Fruit fly (Drosophila melanogaster) Kc167 (cell line): ENCODE results near the gene CG16789.

Experiments used
- Myc ChIP-seq: fragments of >200 bp; optimal IDR thresholded peaks from 2 replicates; lab custom pipeline; 2017; ENCODE audit warnings: missing external identifiers
- Sin3A ChIP-seq: fragments of >200 bp; optimal IDR thresholded peaks from 2 replicates; lab custom pipeline; 2018; ENCODE audit warnings: missing external identifiers
- h ChIP-seq: fragments of >200 bp; optimal IDR thresholded peaks from 3 replicates; lab custom pipeline; 2018; ENCODE audit warnings: missing external identifiers
- insv ChIP-seq: fragments of >200 bp; optimal IDR thresholded peaks from 3 replicates; lab custom pipeline; 2018; ENCODE audit warnings: missing external identifiers
- psq ChIP-seq: fragments of >200 bp; optimal IDR thresholded peaks from 2 replicates; lab custom pipeline; 2017; ENCODE audit warnings: missing external identifiers
- ttk ChIP-seq: sonication (Bioruptor generic); optimal IDR thresholded peaks from 2 replicates; lab custom pipeline; 2017; ENCODE audit warnings: missing external identifiers

CG16789 gene

DNA sequence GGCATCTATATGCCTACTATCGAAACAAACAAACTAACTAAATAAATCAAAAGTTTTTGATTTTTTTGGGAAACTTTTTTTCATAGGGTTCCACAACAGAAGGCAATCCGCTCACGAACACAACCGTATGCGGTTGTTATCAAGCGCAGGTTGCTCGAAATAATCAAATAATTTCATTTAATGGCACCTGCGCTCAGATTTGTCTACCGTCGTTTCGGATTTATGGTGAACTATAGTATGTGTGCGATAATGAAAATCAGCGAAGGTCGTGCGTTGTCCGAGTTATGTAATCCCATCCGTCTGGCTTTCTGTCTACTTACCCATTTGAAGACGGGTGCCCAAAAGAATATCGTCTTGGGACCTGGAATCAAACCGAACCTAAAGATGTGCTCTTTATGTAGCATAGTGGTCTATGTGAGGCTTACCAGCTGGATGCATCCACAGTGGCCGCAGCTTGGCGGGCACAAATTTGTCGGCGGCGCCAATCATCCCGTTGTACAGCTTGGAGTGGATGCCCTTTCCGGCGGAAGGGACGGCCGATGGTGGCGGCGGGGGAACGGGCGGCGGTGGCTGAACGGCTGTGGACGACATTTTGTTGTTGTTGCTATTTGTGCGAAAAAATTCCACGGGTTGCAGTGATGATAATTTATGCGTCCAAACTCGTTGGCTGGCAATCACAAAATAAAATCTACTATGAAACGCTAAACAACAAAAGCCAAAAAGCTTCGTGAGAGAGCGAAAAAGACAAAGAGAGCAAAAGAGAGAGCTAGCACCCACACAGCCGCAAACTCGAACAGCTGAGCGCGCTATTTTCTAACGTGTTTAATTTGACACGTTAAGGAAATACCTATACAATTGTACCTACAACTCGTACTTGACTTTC lies 7.2 kb downstream of the CG16789 start:
- TF ChIP-seq insv (lab: Kevin White, UChicago) (no peak), Myc (no peak), ttk (lab: Kevin White, UChicago) (no peak), psq (lab: Kevin White, UChicago) (no peak), Sin3A (lab: Kevin White, UChicago) (no peak), h (lab: Kevin White, UChicago) (no peak)

DNA sequence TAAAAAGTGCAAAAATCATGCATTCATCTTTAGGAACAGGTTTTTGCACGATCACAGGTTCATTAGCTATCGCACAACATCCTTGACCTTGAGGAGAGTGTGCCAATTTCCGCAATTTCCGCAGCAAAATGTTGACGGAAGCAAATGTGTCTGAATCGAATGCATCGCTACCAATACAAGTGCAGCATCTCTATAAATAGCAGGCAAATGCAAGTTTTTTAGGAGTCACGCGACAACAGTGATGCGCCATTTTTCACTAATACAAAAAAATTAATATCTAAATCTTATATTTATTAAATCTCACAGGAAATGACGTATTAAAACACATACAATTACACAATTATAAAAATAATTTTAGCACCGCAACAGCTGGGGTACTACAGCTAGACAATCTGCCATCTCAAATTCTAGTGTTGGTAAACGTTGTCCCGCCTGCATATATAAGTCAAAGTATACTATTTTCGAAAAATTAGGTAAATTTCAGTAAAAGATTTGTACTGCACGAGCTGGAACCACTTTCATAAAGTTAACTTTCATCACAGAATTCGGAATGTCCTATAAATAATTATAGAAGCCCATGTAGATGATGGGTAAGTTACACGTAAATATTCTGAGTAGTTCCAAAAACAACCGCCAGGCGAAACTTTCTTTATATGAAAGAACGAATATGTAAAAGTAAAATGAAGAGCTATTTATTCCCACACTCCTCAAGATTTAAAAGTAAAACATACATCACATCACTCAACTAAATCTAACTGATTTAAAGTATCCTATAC lies 8.0 kb downstream of the CG16789 start, which contains the start of gene CG9399:
CG9399 (minus strand) TSS at position 400 of the 776 bp plus-strand sequence.
- TF ChIP-seq psq (lab: Kevin White, UChicago) (no peak), ttk (lab: Kevin White, UChicago) (no peak), insv (lab: Kevin White, UChicago) (no peak)

DNA sequence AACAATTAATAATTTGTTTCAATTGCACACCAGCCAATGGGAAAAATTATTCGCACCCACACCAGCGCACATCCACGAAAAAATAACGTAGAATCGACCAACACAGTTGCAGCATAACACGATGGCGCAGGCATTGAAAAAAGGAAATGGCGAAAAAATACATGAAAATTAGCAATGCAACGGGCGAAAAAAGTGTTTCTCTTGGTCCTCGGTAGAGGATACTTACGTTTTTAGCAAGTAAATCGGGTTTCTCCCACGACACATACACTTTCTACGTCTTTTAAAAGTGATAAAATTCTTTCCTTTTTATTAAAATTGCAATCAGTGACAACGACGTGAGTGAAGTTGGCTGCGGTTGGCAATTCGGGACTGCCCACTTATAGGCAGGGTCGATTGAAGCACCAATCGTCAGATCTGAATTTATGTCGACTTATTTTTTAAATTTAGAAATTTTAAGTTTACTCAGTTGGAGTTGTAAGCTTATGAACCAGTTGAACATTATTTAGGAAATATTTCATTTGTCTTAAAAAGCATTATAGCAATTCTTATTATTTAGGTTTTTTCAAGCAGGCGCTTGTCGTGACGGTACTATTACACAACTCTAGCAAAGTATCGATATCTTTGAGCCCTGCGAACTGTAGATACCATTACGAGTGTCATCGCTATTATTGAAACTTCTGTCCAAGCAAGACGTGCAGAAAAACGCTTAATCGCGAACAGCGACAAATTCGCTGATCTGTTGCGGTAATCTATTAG lies 11.6 kb downstream of the CG16789 start, which contains the start of the genes Kap-alpha3 and Son:
Kap-alpha3 (minus strand) TSS at position 352 of the 756 bp plus-strand sequence.
Son (plus strand) TSS at position 661 of the 756 bp plus-strand sequence.
- TF ChIP-seq ttk (lab: Kevin White, UChicago) (no peak), Myc (no peak), h (lab: Kevin White, UChicago) (no peak), insv (lab: Kevin White, UChicago) (no peak), psq (lab: Kevin White, UChicago) (no peak), Sin3A (lab: Kevin White, UChicago) (no peak)

DNA sequence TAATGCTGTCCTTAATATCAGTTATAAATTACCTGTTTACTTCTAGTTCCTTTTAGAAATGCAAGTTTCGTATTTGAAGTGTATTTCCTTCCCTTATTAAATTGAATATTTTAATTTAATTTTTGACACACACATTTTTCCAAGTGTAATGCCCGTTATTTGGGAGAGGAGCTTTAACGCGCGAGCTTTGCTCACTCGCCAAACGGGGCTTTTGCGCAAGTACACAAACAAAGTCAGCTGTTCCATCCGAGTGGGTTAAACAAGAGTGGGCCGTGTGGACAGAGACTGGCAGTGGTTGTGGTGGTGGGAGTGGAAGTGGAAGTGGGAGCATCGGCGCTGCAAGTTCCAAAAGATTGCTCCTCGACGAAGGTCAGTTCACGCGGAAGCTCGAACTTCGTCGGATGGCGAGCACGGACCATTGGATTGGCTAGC lies 15.1 kb downstream of the CG16789 start, which contains the start of gene CG8301:
CG8301 (plus strand) TSS at position 218 of the 432 bp plus-strand sequence.
- no peak for TF ChIP-seq psq (lab: Kevin White, UChicago)
- no peak for TF ChIP-seq h (lab: Kevin White, UChicago)

DNA sequence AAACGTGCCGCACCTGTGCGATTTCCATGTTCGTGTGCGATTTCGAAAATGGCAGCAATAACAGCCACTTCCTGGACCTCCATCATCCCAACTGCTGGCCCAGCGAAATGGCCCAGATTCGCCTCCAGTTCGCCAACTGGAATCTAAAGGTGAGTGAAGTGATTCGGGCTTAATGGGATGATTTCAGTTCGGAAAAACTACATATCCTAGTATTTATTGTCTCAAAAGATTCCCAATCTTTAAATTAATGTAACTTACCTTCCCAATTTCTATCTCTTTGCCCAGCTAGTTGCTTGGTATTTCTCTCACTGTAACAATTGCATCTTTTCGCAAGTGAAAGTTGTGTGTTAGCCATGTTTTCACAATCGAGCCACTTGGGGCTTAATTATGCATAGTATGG lies 16.0 kb downstream of the CG16789 start:
- TF ChIP-seq ttk (lab: Kevin White, UChicago), result no peak
- TF ChIP-seq Myc, result no peak
- no peak for TF ChIP-seq Sin3A (lab: Kevin White, UChicago)
- no peak for TF ChIP-seq insv (lab: Kevin White, UChicago)
- TF ChIP-seq h (lab: Kevin White, UChicago), result no peak
- no peak for TF ChIP-seq psq (lab: Kevin White, UChicago)

DNA sequence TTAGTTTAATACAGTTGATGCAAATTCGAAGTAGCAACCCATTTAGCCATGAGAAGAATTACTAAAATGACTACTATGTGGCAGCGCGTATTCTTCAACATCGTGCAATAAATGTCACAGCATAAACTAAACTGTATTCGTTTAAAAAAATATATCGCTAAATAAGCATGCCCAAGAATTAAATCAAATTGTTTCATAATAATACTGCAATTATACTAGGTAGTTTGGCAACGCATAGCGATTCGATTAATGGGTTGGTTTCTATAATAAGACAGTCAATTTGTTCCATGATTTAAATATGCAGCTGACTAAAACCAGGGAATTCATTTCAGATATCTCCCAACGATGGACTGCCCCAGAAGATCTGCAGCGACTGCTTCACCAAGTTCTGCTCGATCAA lies 17.1 kb downstream of the CG16789 start, which contains the start of gene CG33654:
CG33654 (minus strand) TSS at position 101 of the 400 bp plus-strand sequence.
- TF ChIP-seq h (lab: Kevin White, UChicago) (no peak), psq (lab: Kevin White, UChicago) (no peak), ttk (lab: Kevin White, UChicago) (no peak), Myc (no peak), Sin3A (lab: Kevin White, UChicago) (no peak), insv (lab: Kevin White, UChicago) (no peak)

DNA sequence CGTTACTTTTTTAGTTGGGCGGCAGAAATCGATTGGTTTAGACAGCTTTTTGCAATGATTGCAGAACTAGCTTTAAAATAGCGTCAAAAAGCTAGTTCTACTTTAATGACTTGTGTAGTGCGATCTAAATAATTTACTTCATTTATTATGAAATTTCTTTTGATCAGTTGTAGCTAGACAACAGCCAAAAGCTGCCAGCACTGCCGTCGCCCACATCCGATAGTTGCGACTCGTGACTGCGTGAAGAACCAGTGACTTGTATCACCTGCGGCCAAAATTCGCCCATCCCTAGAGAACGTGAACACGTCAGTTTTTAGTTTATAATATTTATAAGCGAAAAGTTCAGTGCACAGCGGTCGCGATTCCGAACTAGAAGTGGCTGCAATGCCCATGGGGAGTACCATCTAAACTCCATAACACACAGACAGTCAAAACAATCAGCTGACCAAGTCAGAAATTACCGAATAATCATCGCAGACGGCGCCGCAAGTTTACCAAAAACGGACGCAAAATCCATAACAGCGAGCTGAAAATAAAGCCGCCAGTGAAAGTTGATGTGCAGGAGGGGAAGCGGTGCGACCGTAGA lies 20.8 kb downstream of the CG16789 start, which contains the start of gene P58IPK:
P58IPK (plus strand) TSS at position 280 of the 586 bp plus-strand sequence.
- TF ChIP-seq insv (lab: Kevin White, UChicago) (no peak), Sin3A (lab: Kevin White, UChicago) (no peak), h (lab: Kevin White, UChicago) (no peak), ttk (lab: Kevin White, UChicago) (no peak), psq (lab: Kevin White, UChicago) (no peak), Myc (no peak)

DNA sequence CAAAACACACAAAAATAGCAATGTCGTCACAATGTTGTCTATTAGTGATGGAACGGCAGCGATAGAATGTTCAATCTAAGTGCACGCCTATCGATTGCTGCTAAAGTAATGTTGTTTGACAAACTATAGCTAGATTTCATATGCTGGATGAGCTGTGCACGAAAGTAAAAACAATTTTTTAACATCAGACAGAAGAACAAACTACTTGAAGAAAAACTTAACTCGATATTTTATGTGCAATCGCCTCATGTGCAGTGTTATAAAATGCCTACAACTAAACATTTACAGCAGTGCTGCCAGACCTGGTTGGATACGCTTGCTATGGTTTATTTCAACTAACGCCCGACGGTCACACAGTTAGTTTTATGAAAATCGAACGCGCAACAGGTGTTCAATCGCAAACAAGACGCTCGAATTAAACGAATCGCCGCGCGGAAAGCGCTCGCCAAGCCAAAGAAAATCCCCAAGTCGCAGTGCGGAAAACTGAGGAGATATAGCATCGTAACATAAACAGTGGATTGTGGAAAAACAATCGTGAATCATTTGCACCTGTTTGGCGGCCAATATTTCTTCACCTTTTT lies 25.0 kb downstream of the CG16789 start, which contains the start of the genes bocks and CG8312:
bocks (minus strand) TSS at position 51 of the 581 bp plus-strand sequence.
CG8312 (plus strand) TSS at position 358 of the 581 bp plus-strand sequence.
- TF ChIP-seq Sin3A (lab: Kevin White, UChicago) (no peak), ttk (lab: Kevin White, UChicago) (no peak), h (lab: Kevin White, UChicago) (no peak), Myc (no peak), psq (lab: Kevin White, UChicago) (no peak), insv (lab: Kevin White, UChicago) (no peak)

DNA sequence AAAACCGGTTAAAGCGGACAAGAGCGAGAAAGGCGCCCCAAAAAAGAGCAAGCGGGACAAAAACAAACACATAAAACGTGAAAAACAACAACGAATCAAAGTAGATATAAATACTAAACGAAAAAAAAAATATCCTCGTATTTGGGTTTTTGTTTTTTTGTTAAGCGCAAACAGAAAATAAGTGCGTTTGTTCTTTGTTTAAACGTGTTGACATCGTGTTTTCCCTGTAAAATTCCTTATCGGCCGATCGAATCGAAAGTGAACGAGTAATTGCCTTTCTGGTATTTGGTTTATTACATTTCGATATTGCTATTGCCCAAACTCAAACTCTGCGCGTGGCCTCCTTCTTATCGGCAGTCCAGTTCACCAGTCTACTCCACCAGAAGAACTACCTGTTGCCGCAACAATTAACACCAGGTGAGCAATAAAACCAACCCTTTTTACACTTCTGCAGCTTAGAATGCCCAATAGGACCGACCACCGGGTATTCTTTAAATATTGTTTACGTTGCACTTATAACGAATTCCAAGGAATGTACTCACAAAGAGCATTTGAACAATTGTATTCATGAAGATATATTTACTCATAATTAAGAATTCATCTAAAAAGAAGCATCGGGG lies 25.9 kb downstream of the CG16789 start:
- TF ChIP-seq Myc (no peak), insv (lab: Kevin White, UChicago) (no peak), ttk (lab: Kevin White, UChicago) (no peak), psq (lab: Kevin White, UChicago) (no peak), Sin3A (lab: Kevin White, UChicago) (no peak), h (lab: Kevin White, UChicago) (no peak)
